Fruit fly (Drosophila melanogaster) whole organism, embryonic: Measurements from ENCODE around the gene CG33108.

Experiments used
- ATbp ChIP-seq: fragments of 200-800 bp; sonication (Bioruptor generic); optimal IDR thresholded peaks from 2 replicates; lab custom pipeline; 2017; ENCODE audit warnings: missing biosample characterization, mild to moderate bottlenecking, missing genetic modification characterization, missing genetic modification reagents
- Aef1 ChIP-seq: fragments of 200-800 bp; sonication (Bioruptor generic); IDR thresholded peaks from 3 replicates; pipeline ENCODE4 v1.3.6; 2022; ENCODE audit warnings: missing biosample characterization, missing genetic modification characterization
- Asciz ChIP-seq: fragments of 200-800 bp; sonication (Bioruptor generic); optimal IDR thresholded peaks from 2 replicates; lab custom pipeline; 2017; ENCODE audit warnings: missing biosample characterization, mild to moderate bottlenecking, missing genetic modification characterization, missing genetic modification reagents
- Atf3 ChIP-seq: fragments of 200-800 bp; sonication (Bioruptor generic); optimal IDR thresholded peaks from 3 replicates; lab custom pipeline; 2016; ENCODE audit warnings: missing biosample characterization, missing genetic modification characterization
- CG10274 ChIP-seq: fragments of 200-800 bp; sonication (Bioruptor generic); optimal IDR thresholded peaks from 3 replicates; lab custom pipeline; 2017; ENCODE audit warnings: missing biosample characterization, mild to moderate bottlenecking, missing genetic modification characterization
- CG10366 ChIP-seq: fragments of 200-800 bp; sonication (Bioruptor generic); IDR thresholded peaks from 2 replicates; pipeline ENCODE4 v1.3.6; 2022; ENCODE audit warnings: missing biosample characterization, missing genetic modification characterization
- CG10543 ChIP-seq: fragments of 200-800 bp; sonication (Bioruptor generic); optimal IDR thresholded peaks from 3 replicates; lab custom pipeline; 2017; ENCODE audit warnings: missing biosample characterization, mild to moderate bottlenecking, missing genetic modification characterization, moderate library complexity
- CG11695 ChIP-seq: fragments of 200-800 bp; sonication (Bioruptor generic); IDR thresholded peaks from 3 replicates; pipeline ENCODE4 v1.3.6; 2022; ENCODE audit warnings: missing biosample characterization, missing genetic modification characterization
- CG12391 ChIP-seq: fragments of 200-800 bp; sonication (Bioruptor generic); optimal IDR thresholded peaks from 3 replicates; lab custom pipeline; 2018; ENCODE audit warnings: missing biosample characterization, mild to moderate bottlenecking, missing genetic modification characterization, moderate library complexity
- CG13775 ChIP-seq: fragments of 200-800 bp; sonication (Bioruptor generic); optimal IDR thresholded peaks from 3 replicates; lab custom pipeline; 2017; ENCODE audit warnings: missing biosample characterization, mild to moderate bottlenecking, missing genetic modification characterization
- CG15269 ChIP-seq: fragments of 200-800 bp; sonication (Bioruptor generic); optimal IDR thresholded peaks from 2 replicates; lab custom pipeline; 2018; ENCODE audit warnings: missing biosample characterization, mild to moderate bottlenecking, missing genetic modification characterization, moderate library complexity
- CG2116 ChIP-seq: fragments of 200-800 bp; sonication (Bioruptor generic); optimal IDR thresholded peaks from 3 replicates; lab custom pipeline; 2018; ENCODE audit warnings: missing biosample characterization, mild to moderate bottlenecking, missing genetic modification characterization
- CG2120 ChIP-seq: fragments of 200-800 bp; sonication (Bioruptor generic); optimal IDR thresholded peaks from 3 replicates; lab custom pipeline; 2016; ENCODE audit warnings: missing biosample characterization, missing genetic modification characterization
- CG2678 ChIP-seq: fragments of 200-800 bp; sonication (Bioruptor generic); optimal IDR thresholded peaks from 3 replicates; lab custom pipeline; 2019; ENCODE audit warnings: missing biosample characterization, mild to moderate bottlenecking, missing genetic modification characterization, moderate library complexity
- CG32532 ChIP-seq: fragments of 200-800 bp; sonication (Bioruptor generic); IDR thresholded peaks from 2 replicates; pipeline ENCODE4 v1.3.6; 2022; ENCODE audit warnings: missing biosample characterization, missing genetic modification characterization
- CG42726 ChIP-seq: fragments of 200-800 bp; sonication (Bioruptor generic); IDR thresholded peaks from 2 replicates; pipeline ENCODE4 v1.3.6; 2022; ENCODE audit warnings: missing biosample characterization, missing genetic modification characterization; ENCODE audit not compliant: partially characterized antibody
- CG4360 ChIP-seq: fragments of 200-800 bp; sonication (Bioruptor generic); IDR thresholded peaks from 2 replicates; pipeline ENCODE4 v1.3.6; 2022; ENCODE audit warnings: missing biosample characterization, missing genetic modification characterization
- CG7786 ChIP-seq: fragments of 200-800 bp; sonication (Bioruptor generic); optimal IDR thresholded peaks from 2 replicates; lab custom pipeline; 2016; ENCODE audit warnings: missing biosample characterization, missing genetic modification characterization
- CG7928 ChIP-seq: fragments of 200-800 bp; sonication (Bioruptor generic); optimal IDR thresholded peaks from 2 replicates; lab custom pipeline; 2017; ENCODE audit warnings: missing biosample characterization, mild to moderate bottlenecking, missing genetic modification characterization
- Camta ChIP-seq: fragments of 200-800 bp; sonication (Bioruptor generic); optimal IDR thresholded peaks from 2 replicates; lab custom pipeline; 2016; ENCODE audit warnings: missing biosample characterization, missing genetic modification characterization
- CrebB ChIP-seq: fragments of 200-800 bp; sonication (Bioruptor generic); optimal IDR thresholded peaks from 3 replicates; lab custom pipeline; 2018; ENCODE audit warnings: missing biosample characterization, mild to moderate bottlenecking, missing genetic modification characterization
- D19A ChIP-seq: fragments of 200-800 bp; optimal IDR thresholded peaks from 3 replicates; lab custom pipeline; 2019; ENCODE audit warnings: missing biosample characterization, mild to moderate bottlenecking, missing genetic modification characterization, moderate library complexity
- Doc3 ChIP-seq: fragments of 200-800 bp; sonication (Bioruptor generic); IDR thresholded peaks from 3 replicates; pipeline ENCODE4 v1.3.6; 2022; ENCODE audit warnings: missing biosample characterization, missing genetic modification characterization; ENCODE audit not compliant: partially characterized antibody
- Hey ChIP-seq: fragments of 200-800 bp; sonication (Bioruptor generic); optimal IDR thresholded peaks from 3 replicates; lab custom pipeline; 2018; ENCODE audit warnings: missing biosample characterization, mild to moderate bottlenecking, missing genetic modification characterization
- MESR4 ChIP-seq: fragments of 200-800 bp; sonication (Bioruptor generic); optimal IDR thresholded peaks from 2 replicates; lab custom pipeline; 2018; ENCODE audit warnings: missing biosample characterization, mild to moderate bottlenecking, missing genetic modification characterization, moderate library complexity
- MTF-1 ChIP-seq: fragments of 200-800 bp; sonication (Bioruptor generic); optimal IDR thresholded peaks from 2 replicates; lab custom pipeline; 2018; ENCODE audit warnings: missing biosample characterization, mild to moderate bottlenecking, missing genetic modification characterization, borderline replicate concordance
- Nf-YC ChIP-seq: fragments of 200-800 bp; optimal IDR thresholded peaks from 3 replicates; lab custom pipeline; 2019; ENCODE audit warnings: missing biosample characterization, mild to moderate bottlenecking, missing genetic modification characterization, moderate library complexity
- Oli ChIP-seq: fragments of 200-800 bp; sonication (Bioruptor generic); optimal IDR thresholded peaks from 2 replicates; lab custom pipeline; 2018; ENCODE audit warnings: missing biosample characterization, mild to moderate bottlenecking, missing genetic modification characterization, moderate library complexity
- Usf ChIP-seq: fragments of 200-800 bp; sonication (Bioruptor generic); optimal IDR thresholded peaks from 2 replicates; lab custom pipeline; 2017; ENCODE audit warnings: missing genotype, missing biosample characterization, missing genetic modification characterization
- az2 ChIP-seq: fragments of 200-800 bp; sonication (Bioruptor generic); optimal IDR thresholded peaks from 3 replicates; lab custom pipeline; 2016; ENCODE audit warnings: missing biosample characterization, missing genetic modification characterization
- bowl ChIP-seq: fragments of 200-800 bp; sonication (Bioruptor generic); IDR thresholded peaks from 2 replicates; pipeline ENCODE4 v1.3.6; 2022; ENCODE audit warnings: missing biosample characterization, missing genetic modification characterization
- da ChIP-seq: fragments of 200-800 bp; sonication (Bioruptor generic); optimal IDR thresholded peaks from 2 replicates; lab custom pipeline; 2016; ENCODE audit warnings: missing biosample characterization, missing genetic modification characterization
- ems ChIP-seq: fragments of 200-800 bp; sonication (Bioruptor generic); optimal IDR thresholded peaks from 3 replicates; lab custom pipeline; 2016; ENCODE audit warnings: missing biosample characterization, missing genetic modification characterization
- gce ChIP-seq: fragments of 200-800 bp; sonication (Bioruptor generic); IDR thresholded peaks from 3 replicates; pipeline ENCODE4 v1.3.6; 2022; ENCODE audit warnings: missing biosample characterization, missing genetic modification characterization
- gsb ChIP-seq: fragments of 200-800 bp; sonication (Bioruptor generic); IDR thresholded peaks from 2 replicates; pipeline ENCODE4 v1.3.6; 2022; ENCODE audit warnings: missing biosample characterization, missing genetic modification characterization
- gsb-n ChIP-seq: fragments of 200-800 bp; sonication (Bioruptor generic); optimal IDR thresholded peaks from 3 replicates; lab custom pipeline; 2018; ENCODE audit warnings: missing biosample characterization, mild to moderate bottlenecking, missing genetic modification characterization
- kay ChIP-seq: fragments of 200-800 bp; sonication (Bioruptor generic); optimal IDR thresholded peaks from 2 replicates; lab custom pipeline; 2016; ENCODE audit warnings: missing biosample characterization, missing genetic modification characterization
- ken ChIP-seq: fragments of 200-800 bp; sonication (Bioruptor generic); IDR thresholded peaks from 3 replicates; pipeline ENCODE4 v1.3.6; 2022; ENCODE audit warnings: missing biosample characterization, missing genetic modification characterization
- kni ChIP-seq: fragments of 200-800 bp; sonication (Bioruptor generic); optimal IDR thresholded peaks from 3 replicates; lab custom pipeline; 2017; ENCODE audit warnings: mild to moderate bottlenecking, missing biosample characterization, missing genetic modification reagents, missing genetic modification characterization
- nau ChIP-seq: fragments of 200-800 bp; sonication (Bioruptor generic); optimal IDR thresholded peaks from 3 replicates; lab custom pipeline; 2017; ENCODE audit warnings: missing biosample characterization, mild to moderate bottlenecking, missing genetic modification characterization, missing genetic modification reagents
- nom ChIP-seq: fragments of 200-800 bp; sonication (Bioruptor generic); optimal IDR thresholded peaks from 2 replicates; lab custom pipeline; 2017; ENCODE audit warnings: missing biosample characterization, missing genetic modification characterization, mild to moderate bottlenecking, moderate library complexity, missing genetic modification reagents
- otp ChIP-seq: fragments of 200-800 bp; sonication (Bioruptor generic); IDR thresholded peaks from 3 replicates; pipeline ENCODE4, ENCODE4 v1.3.6; 2022; ENCODE audit warnings: missing biosample characterization, missing genetic modification characterization
- pum ChIP-seq: fragments of 200-800 bp; sonication (Bioruptor generic); optimal IDR thresholded peaks from 2 replicates; lab custom pipeline; 2016; ENCODE audit warnings: missing biosample characterization, missing genetic modification characterization
- ranshi ChIP-seq: fragments of 200-800 bp; sonication (Bioruptor generic); IDR thresholded peaks from 2 replicates; pipeline ENCODE4 v1.3.6; 2022; ENCODE audit warnings: missing biosample characterization, missing genetic modification characterization
- sisA ChIP-seq: fragments of 200-800 bp; sonication (Bioruptor generic); IDR thresholded peaks from 2 replicates; pipeline ENCODE4 v1.3.6; 2022; ENCODE audit warnings: missing biosample characterization, missing genetic modification characterization
- tgo ChIP-seq: fragments of 200-800 bp; sonication (Bioruptor generic); IDR thresholded peaks from 3 replicates; pipeline ENCODE4 v1.3.6; 2022; ENCODE audit warnings: missing biosample characterization, missing genetic modification characterization
- tll ChIP-seq, 2 experiments: fragments of 200-800 bp in 1 of 2; fragments of >200 bp in 1 of 2; sonication (Bioruptor generic) in 1 of 2; optimal IDR thresholded peaks; 2 replicates each; lab custom pipeline; 2017 to 2019; ENCODE audit warnings: missing biosample characterization in 2 of 2, missing genetic modification characterization in 2 of 2, mild to moderate bottlenecking in 1 of 2, moderate library complexity in 1 of 2
- ttk ChIP-seq: fragments of 200-800 bp; sonication (Bioruptor generic); IDR thresholded peaks from 2 replicates; pipeline ENCODE4 v2.1.2; 2022; ENCODE audit warnings: missing biosample characterization, missing genetic modification characterization
- wor ChIP-seq: fragments of 200-800 bp; sonication (Bioruptor generic); IDR thresholded peaks from 2 replicates; pipeline ENCODE4 v1.3.6; 2022; ENCODE audit warnings: missing biosample characterization, missing genetic modification characterization
- zen2 ChIP-seq: fragments of 200-800 bp; sonication (Bioruptor generic); IDR thresholded peaks from 3 replicates; pipeline ENCODE4 v1.3.6; 2022; ENCODE audit warnings: missing biosample characterization, missing genetic modification characterization; ENCODE audit not compliant: partially characterized antibody

Gene CG33108

DNA sequence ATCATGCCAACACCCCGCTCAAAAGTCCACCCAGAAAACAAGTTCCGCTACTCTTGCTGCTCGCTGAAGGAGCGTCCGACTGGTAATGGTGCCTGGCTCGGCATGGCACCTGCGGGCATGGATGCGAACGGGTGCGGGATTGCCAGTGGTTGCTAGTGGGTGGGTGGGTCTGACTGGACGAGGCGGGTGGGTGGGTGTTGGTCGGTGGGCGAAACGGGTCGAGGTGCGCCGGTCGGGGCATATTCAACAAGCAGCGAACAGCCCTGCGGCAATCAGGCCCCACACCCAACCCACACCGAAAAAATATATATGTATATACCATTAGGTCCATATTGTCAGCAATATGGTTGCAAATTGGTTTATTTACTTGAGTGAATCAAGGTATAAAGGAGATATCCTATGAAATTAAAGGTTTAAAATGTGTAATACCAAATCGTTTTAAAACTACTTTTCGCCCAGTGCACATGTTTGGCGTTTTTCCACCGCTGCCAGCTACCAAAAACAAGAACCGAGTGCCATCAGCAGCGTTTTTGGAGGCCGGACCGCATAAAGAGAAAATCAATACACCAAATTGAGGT, 15.3 kb downstream of the CG33108 start (continued):
- peak; percentile 78 for TF ChIP-seq CG15269 (tag; lab: Kevin White, UChicago)
- TF ChIP-seq CG12391 (tag; lab: Kevin White, UChicago) = peak; percentile 67
- no peak for TF ChIP-seq CG42726 (GFP tag; lab: Robert Waterston, UW)
- no peak for TF ChIP-seq CG10274
- TF ChIP-seq CG32532 (GFP tag; lab: Robert Waterston, UW) = peak; percentile 78; the same call in 1 of the 2 replicates
- TF ChIP-seq bowl (GFP tag; lab: Robert Waterston, UW) = no peak
- TF ChIP-seq CG10543 = no peak
- TF ChIP-seq Aef1 = peak; percentile 67; the same call in 2 of the 3 replicates
- TF ChIP-seq Usf (GFP tag; lab: Kevin White, UChicago) = no peak
- TF ChIP-seq Asciz (GFP tag; lab: Kevin White, UChicago) = no peak
- TF ChIP-seq CG2116 = no peak
- TF ChIP-seq da (GFP tag; lab: Kevin White, UChicago) = no peak
- TF ChIP-seq Atf3 (GFP tag; lab: Kevin White, UChicago) = no peak
- TF ChIP-seq CG7928 (GFP tag; lab: Kevin White, UChicago) = no peak
- TF ChIP-seq kni (GFP tag; lab: Kevin White, UChicago) = no peak
- no peak for TF ChIP-seq kay
- peak; percentile 55; the same call in 1 of the 2 replicates for TF ChIP-seq ttk (GFP tag; lab: Robert Waterston, UW)
- no peak for TF ChIP-seq Camta
- TF ChIP-seq az2 (GFP tag; lab: Kevin White, UChicago) = peak; percentile 41
- TF ChIP-seq gsb = peak; percentile 58
- TF ChIP-seq sisA (GFP tag; lab: Robert Waterston, UW) = peak; percentile 67
- no peak for TF ChIP-seq zen2 (GFP tag; lab: Robert Waterston, UW)
- no peak for TF ChIP-seq pum (GFP tag; lab: Kevin White, UChicago)
- no peak for TF ChIP-seq ems (GFP tag; lab: Kevin White, UChicago)
- TF ChIP-seq nom (GFP tag; lab: Kevin White, UChicago) = peak; percentile 48
- peak; percentile 54 for TF ChIP-seq Oli (tag; lab: Kevin White, UChicago)
- TF ChIP-seq CG4360 (GFP tag; lab: Robert Waterston, UW) = no peak
- peak; percentile 40 for TF ChIP-seq CG13775 (GFP tag; lab: Kevin White, UChicago)
- peak; percentile 80 for TF ChIP-seq CG2120
- TF ChIP-seq wor (GFP tag; lab: Robert Waterston, UW) = no peak
- peak; percentile 21; the same call in 1 of the 3 replicates for TF ChIP-seq gce (GFP tag; lab: Robert Waterston, UW)
- peak; percentile 9 for TF ChIP-seq gsb-n (tag; lab: Kevin White, UChicago)
- TF ChIP-seq D19A (tag; lab: Kevin White, UChicago) = peak; percentile 25
- TF ChIP-seq nau = no peak
- no peak for TF ChIP-seq Hey (tag; lab: Kevin White, UChicago)
- peak; percentile 61; the same call in 1 of the 3 replicates for TF ChIP-seq otp
- TF ChIP-seq CG2678 (tag; lab: Kevin White, UChicago) = peak; percentile 69
- peak; percentile 75 for TF ChIP-seq tgo
- TF ChIP-seq tll (GFP tag; optimal IDR thresholded peaks at IDR 0.05; lab: Kevin White, UChicago) = no peak
- TF ChIP-seq MESR4 (GFP tag; lab: Kevin White, UChicago) = no peak
- no peak for TF ChIP-seq Doc3 (GFP tag; lab: Robert Waterston, UW)
- peak; percentile 45; the same call in 1 of the 3 replicates for TF ChIP-seq ken
- peak; percentile 30 for TF ChIP-seq CrebB (tag; lab: Kevin White, UChicago)
- peak; percentile 40 for TF ChIP-seq Nf-YC (tag; lab: Kevin White, UChicago)
- peak; percentile 75 for TF ChIP-seq CG11695 (GFP tag; lab: Robert Waterston, UW)
- peak; percentile 67 for TF ChIP-seq CG10366
- TF ChIP-seq ATbp (GFP tag; lab: Kevin White, UChicago) = peak; percentile 46
- no peak for TF ChIP-seq MTF-1
- TF ChIP-seq ranshi = peak; percentile 49
- TF ChIP-seq CG7786 = peak; percentile 15
